Fruit fly (Drosophila melanogaster): ENCODE results near the gene hh.

- TF ChIP-seq insv (optimal IDR thresholded peaks at IDR 0.05) (no peak), psq (optimal IDR thresholded peaks at IDR 0.05) (no peak), Sin3A (optimal IDR thresholded peaks at IDR 0.05) (no peak), ttk (optimal IDR thresholded peaks at IDR 0.05) (no peak), Myc (optimal IDR thresholded peaks at IDR 0.05) (no peak), h (optimal IDR thresholded peaks at IDR 0.05) (no peak)
These were observed 33.7 kb upstream of the hh start for dm6 chr3R:23175376-23175775.

Data from Kc167 (cell line).